Fruit fly (Drosophila melanogaster): Measurements from ENCODE around the gene Pbp95.
A peak's percentile ranks its signal among the peaks of the same experiment; 100 is the strongest.

Gene Pbp95

DNA sequence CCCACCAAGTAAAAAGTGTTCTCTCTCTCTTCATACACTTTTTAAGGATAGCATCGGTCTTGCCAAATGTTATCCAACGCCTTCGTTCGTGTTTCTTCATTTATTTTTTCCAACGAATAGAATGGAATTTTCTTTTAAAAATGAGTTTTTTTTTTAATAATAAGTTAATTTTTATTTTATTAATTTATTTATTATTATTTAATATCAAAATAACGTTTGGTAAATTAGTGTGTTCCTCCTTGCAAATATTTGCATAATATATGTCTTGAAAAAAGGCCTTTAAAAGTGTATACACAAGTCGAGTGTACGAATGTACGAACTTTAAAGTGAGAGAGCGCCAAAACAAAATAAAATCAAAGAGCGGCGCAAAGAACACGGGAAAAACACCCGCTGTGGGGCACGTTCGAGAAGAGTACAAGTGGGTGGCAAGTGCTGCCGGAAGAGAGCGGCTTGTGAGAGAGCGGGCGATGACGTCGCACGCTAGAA is 13.7 kb downstream of the Pbp95 start (continued):
- peak; percentile 76 for TF ChIP-seq CG10669 (GFP tag; optimal IDR thresholded peaks at IDR 0.05)
- TF ChIP-seq Ets96B (tag; optimal IDR thresholded peaks at IDR 0.05), result peak; percentile 83
- peak; percentile 87 for TF ChIP-seq CG6792 (GFP tag; optimal IDR thresholded peaks at IDR 0.05)
- peak; percentile 65 for TF ChIP-seq vri (GFP tag; optimal IDR thresholded peaks at IDR 0.05)
- peak; percentile 66 for TF ChIP-seq dac (GFP tag; optimal IDR thresholded peaks at IDR 0.05)
- peak; percentile 37 to 97 for TF ChIP-seq salr (GFP tag; optimal IDR thresholded peaks at IDR 0.05)
- TF ChIP-seq Met (GFP tag; optimal IDR thresholded peaks at IDR 0.05), result peak; percentile 51
- TF ChIP-seq CG9139 (GFP tag; optimal IDR thresholded peaks at IDR 0.05), result peak; percentile 82
- TF ChIP-seq CG4318 (GFP tag; optimal IDR thresholded peaks at IDR 0.05), result peak; percentile 89
- no peak for TF ChIP-seq topi (GFP tag; optimal IDR thresholded peaks at IDR 0.05)
- peak; percentile 72 for TF ChIP-seq CG3919 (GFP tag; optimal IDR thresholded peaks at IDR 0.05)
- TF ChIP-seq pdm3 (GFP tag; optimal IDR thresholded peaks at IDR 0.05), result peak; percentile 76
- peak; percentile 92 for TF ChIP-seq CG10631 (GFP tag; optimal IDR thresholded peaks at IDR 0.05)
- TF ChIP-seq Hr38 (GFP tag; optimal IDR thresholded peaks at IDR 0.05), result no peak
- TF ChIP-seq CG32006 (GFP tag; optimal IDR thresholded peaks at IDR 0.05), result peak; percentile 97
- TF ChIP-seq CG11902 (GFP tag; optimal IDR thresholded peaks at IDR 0.05), result peak; percentile 55
- peak; percentile 12 for TF ChIP-seq CG8319 (GFP tag; optimal IDR thresholded peaks at IDR 0.05)
- no peak for TF ChIP-seq Ets21C (GFP tag; optimal IDR thresholded peaks at IDR 0.05)

DNA sequence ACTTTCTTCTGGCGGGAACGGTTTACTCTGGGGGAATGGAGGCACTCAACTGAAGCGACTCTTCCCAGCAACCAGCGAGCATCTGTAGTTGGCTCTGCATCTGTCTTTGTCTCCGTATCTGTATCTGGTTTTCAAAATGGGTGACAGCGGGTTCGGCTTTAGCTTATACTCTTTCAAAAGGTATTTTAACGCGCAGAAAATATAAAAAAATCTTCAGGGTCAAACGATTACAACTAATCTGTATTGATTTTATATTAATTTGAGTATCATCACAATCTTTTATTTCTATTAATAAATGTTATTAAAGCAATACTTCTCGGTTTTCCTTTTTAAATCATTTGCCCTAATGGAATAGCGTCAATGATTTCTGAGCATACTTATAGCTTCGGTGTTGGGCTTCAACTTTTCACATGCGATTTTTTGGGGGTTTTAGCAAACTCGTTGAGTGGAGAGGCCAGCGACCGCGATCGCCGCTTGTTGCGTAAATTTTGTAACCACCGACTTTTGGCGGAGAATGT is 16.0 kb downstream of the Pbp95 start, which contains the start of gene ImpE3:
ImpE3 (minus strand) TSS at position 51 of the 518 bp plus-strand sequence.
- peak; percentile 70 for TF ChIP-seq CG32006 (GFP tag; optimal IDR thresholded peaks at IDR 0.05)
- TF ChIP-seq Ets21C (GFP tag; optimal IDR thresholded peaks at IDR 0.05), result peak; percentile 44
- no peak for TF ChIP-seq fd59A (GFP tag; optimal IDR thresholded peaks at IDR 0.05)
- TF ChIP-seq Hr4 (GFP tag; optimal IDR thresholded peaks at IDR 0.05), result peak; percentile 50
- no peak for TF ChIP-seq Hr38 (GFP tag; optimal IDR thresholded peaks at IDR 0.05)
- TF ChIP-seq Sox102F (GFP tag; optimal IDR thresholded peaks at IDR 0.05), result peak; percentile 83
- 0 out of 3 replicates have a peak, but pooled peaks have one; percentile 9 for TF ChIP-seq CG6163 (GFP tag; IDR thresholded peaks at IDR 0.05)
- TF ChIP-seq CG8319 (GFP tag; optimal IDR thresholded peaks at IDR 0.05), result peak; percentile 21
- TF ChIP-seq CG11762 (GFP tag; optimal IDR thresholded peaks at IDR 0.05; ENCODE audit: insufficient read depth), result peak; percentile 33
- TF ChIP-seq CG11294 (GFP tag; IDR thresholded peaks at IDR 0.05), result no peak
- TF ChIP-seq net (GFP tag; optimal IDR thresholded peaks at IDR 0.05), result peak; percentile 30
- TF ChIP-seq CG10631 (GFP tag; optimal IDR thresholded peaks at IDR 0.05), result peak; percentile 23
- peak; percentile 13 for TF ChIP-seq Ets96B (tag; optimal IDR thresholded peaks at IDR 0.05)
- peak; percentile 50 for TF ChIP-seq Eip75B (GFP tag; optimal IDR thresholded peaks at IDR 0.05)
- peak; percentile 29 for TF ChIP-seq Sox15 (GFP tag; optimal IDR thresholded peaks at IDR 0.05)
- peak; percentile 39 for TF ChIP-seq CG10669 (GFP tag; optimal IDR thresholded peaks at IDR 0.05)
- TF ChIP-seq CG6276 (GFP tag; optimal IDR thresholded peaks at IDR 0.05), result peak; percentile 55
- TF ChIP-seq esn (GFP tag; optimal IDR thresholded peaks at IDR 0.05), result peak; percentile 84
- TF ChIP-seq Blimp-1 (GFP tag; optimal IDR thresholded peaks at IDR 0.05), result no peak
- TF ChIP-seq svp (GFP tag), result peak; percentile 92
- peak; percentile 51 for TF ChIP-seq Hr39 (GFP tag; optimal IDR thresholded peaks at IDR 0.05)
- peak; percentile 86 for TF ChIP-seq Eip93F (GFP tag; optimal IDR thresholded peaks at IDR 0.05)
- peak; percentile 87 for TF ChIP-seq Eip78C (GFP tag)
- peak; percentile 79 for TF ChIP-seq topi (GFP tag; optimal IDR thresholded peaks at IDR 0.05)
- TF ChIP-seq CG6854 (GFP tag; optimal IDR thresholded peaks at IDR 0.05), result peak; percentile 31
- TF ChIP-seq fd85E (GFP tag; optimal IDR thresholded peaks at IDR 0.05), result peak; percentile 27
- TF ChIP-seq CG31627 (GFP tag; optimal IDR thresholded peaks at IDR 0.05), result peak; percentile 60
- peak; percentile 80 for TF ChIP-seq vri (GFP tag; optimal IDR thresholded peaks at IDR 0.05)
- no peak for TF ChIP-seq spab (GFP tag; optimal IDR thresholded peaks at IDR 0.05)
- peak; percentile 66 for TF ChIP-seq Sox14 (GFP tag; optimal IDR thresholded peaks at IDR 0.05)
- TF ChIP-seq CG9139 (GFP tag; optimal IDR thresholded peaks at IDR 0.05), result no peak
- peak; percentile 53 for TF ChIP-seq achi (GFP tag; optimal IDR thresholded peaks at IDR 0.05)
- TF ChIP-seq Met (GFP tag; optimal IDR thresholded peaks at IDR 0.05), result peak; percentile 82
- peak; percentile 26 for TF ChIP-seq CG3032 (tag; optimal IDR thresholded peaks at IDR 0.05)
- TF ChIP-seq fkh (GFP tag; optimal IDR thresholded peaks at IDR 0.05), result no peak
- TF ChIP-seq cyc (GFP tag; optimal IDR thresholded peaks at IDR 0.05), result peak; percentile 54
- peak; percentile 45 for TF ChIP-seq CG6792 (GFP tag; optimal IDR thresholded peaks at IDR 0.05)
- TF ChIP-seq Smox (GFP tag; optimal IDR thresholded peaks at IDR 0.05), result peak; percentile 80
- peak; percentile 58 for TF ChIP-seq pdm3 (GFP tag; optimal IDR thresholded peaks at IDR 0.05)
- TF ChIP-seq CG8632 (GFP tag; optimal IDR thresholded peaks at IDR 0.05), result peak; percentile 68
- no peak for TF ChIP-seq CG11902 (GFP tag; optimal IDR thresholded peaks at IDR 0.05)
- TF ChIP-seq CG34406 (GFP tag; optimal IDR thresholded peaks at IDR 0.05), result peak; percentile 65
- no peak for TF ChIP-seq Lpt (GFP tag; optimal IDR thresholded peaks at IDR 0.05)
- peak; percentile 57 for TF ChIP-seq CG3919 (GFP tag; optimal IDR thresholded peaks at IDR 0.05)
